Worm (Caenorhabditis elegans) whole organism, L4 larva: ENCODE results near the gene nud-1.

Experiments
- aly-2 ChIP-seq: sonication (generic microtip); optimal IDR thresholded peaks from 2 replicates; lab custom pipeline; 2018; ENCODE audit warnings: missing biosample characterization, missing genetic modification characterization
- nhr-76 ChIP-seq: fragments of 150-350 bp; optimal IDR thresholded peaks from 2 replicates; lab custom pipeline; 2014; ENCODE audit warnings: missing biosample characterization, missing genetic modification characterization
- skn-1 ChIP-seq: fragments of 150-350 bp; optimal IDR thresholded peaks from 2 replicates; lab custom pipeline; 2014; ENCODE audit warnings: missing biosample characterization, missing genetic modification characterization

DNA sequence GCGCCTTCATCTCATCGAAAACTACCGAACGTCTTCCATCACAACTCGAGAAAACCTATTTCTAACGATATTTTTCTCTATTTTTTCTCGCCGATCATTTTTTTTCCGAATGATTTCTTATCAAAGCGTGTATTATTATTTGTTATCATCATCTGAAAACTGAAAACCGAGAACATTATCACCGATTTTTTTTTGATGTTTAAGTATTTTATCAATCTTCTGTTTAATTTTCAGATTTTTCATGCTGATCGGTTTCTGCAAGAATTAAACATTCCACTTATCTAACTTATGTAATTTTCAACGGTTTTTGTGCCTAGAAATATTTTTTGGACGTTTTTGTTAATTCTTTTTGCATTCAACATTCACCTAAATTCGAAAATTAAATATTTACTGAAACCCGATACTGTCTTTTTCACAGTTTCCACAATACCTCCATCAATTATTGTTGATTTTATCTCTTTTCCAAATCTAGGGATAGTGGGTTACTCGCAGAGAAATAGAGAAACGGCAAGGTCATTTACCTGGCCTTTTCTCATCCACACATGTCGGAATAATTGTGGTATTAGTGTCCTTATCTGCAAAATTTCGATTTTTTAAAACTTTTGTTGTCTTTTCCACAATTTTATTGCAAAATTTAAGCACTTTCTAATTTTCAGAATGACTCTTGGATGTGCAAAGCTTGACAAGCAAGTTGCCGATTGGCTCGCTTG lies 42.5 kb upstream of the nud-1 start, which contains the start of gene pgm-2:
- TF ChIP-seq nhr-76 (tag; lab: Kevin White, UChicago) (no peak), skn-1 (no peak), aly-2 (no peak)
